Worm (Caenorhabditis elegans): ENCODE measurements around the gene C05C12.6.
"Not testable (repeated sequence)": the region's sequence is repeated elsewhere in the genome, so short reads cannot be mapped to it uniquely, and the experiment has no call there.

The C05C12.6 gene

ce11 chrIV:11211547-11211946, 29.7 kb downstream of the C05C12.6 start:
- no peak for TF ChIP-seq ref-1 (GFP tag; conservative IDR thresholded peaks at IDR 0.05)
- TF ChIP-seq flt-1 (GFP tag; IDR thresholded peaks at IDR 0.05): no peak
- TF ChIP-seq T22C8.4 (GFP tag; IDR thresholded peaks at IDR 0.05): no peak

- TF ChIP-seq cog-1 (tag; optimal IDR thresholded peaks at IDR 0.05) (no peak), klf-2 (GFP tag; conservative IDR thresholded peaks at IDR 0.05) (no peak), tab-1 (GFP tag; IDR thresholded peaks at IDR 0.05) (no peak), ref-1 (GFP tag; conservative IDR thresholded peaks at IDR 0.05) (no peak), flt-1 (GFP tag; IDR thresholded peaks at IDR 0.05) (no peak), T22C8.4 (GFP tag; IDR thresholded peaks at IDR 0.05) (no peak), ztf-29 (GFP tag; IDR thresholded peaks at IDR 0.05) (no peak), med-1 (GFP tag; optimal IDR thresholded peaks at IDR 0.05; ENCODE audit: insufficient read depth) (no peak), ztf-23 (GFP tag; IDR thresholded peaks at IDR 0.05) (no peak)
Measured at ce11 chrIV:11210781-11211256, 30.4 kb downstream of the C05C12.6 start, which contains the start of gene adk-1. Gene adk-1, minus strand, starts transcription at chrIV:11210831.

ce11 chrIV:11207186-11207585, 34.1 kb downstream of the C05C12.6 start, which contains the start of gene R07H5.9:
Gene R07H5.9, plus strand, starts transcription at chrIV:11207486.
- no peak for TF ChIP-seq ztf-29 (GFP tag; IDR thresholded peaks at IDR 0.05)
- no peak for TF ChIP-seq flt-1 (GFP tag; IDR thresholded peaks at IDR 0.05)
- TF ChIP-seq ztf-23 (GFP tag; IDR thresholded peaks at IDR 0.05): no peak
- TF ChIP-seq klf-2 (GFP tag; conservative IDR thresholded peaks at IDR 0.05): no peak
- TF ChIP-seq tab-1 (GFP tag; IDR thresholded peaks at IDR 0.05): no peak
- no peak for TF ChIP-seq ref-1 (GFP tag; conservative IDR thresholded peaks at IDR 0.05)
- no peak for TF ChIP-seq med-1 (GFP tag; optimal IDR thresholded peaks at IDR 0.05; ENCODE audit: insufficient read depth)
- TF ChIP-seq cog-1 (tag; optimal IDR thresholded peaks at IDR 0.05): no peak
- no peak for TF ChIP-seq T22C8.4 (GFP tag; IDR thresholded peaks at IDR 0.05)

- TF ChIP-seq cog-1 (tag; optimal IDR thresholded peaks at IDR 0.05); T22C8.4 (GFP tag; IDR thresholded peaks at IDR 0.05); tab-1 (GFP tag; IDR thresholded peaks at IDR 0.05): not testable (repeated sequence)
Measured at ce11 chrIV:11202389-11202788, 38.9 kb downstream of the C05C12.6 start, which contains the start of gene R07H5.11. Gene R07H5.11, plus strand, starts transcription at chrIV:11202768.

- TF ChIP-seq ztf-23 (GFP tag; IDR thresholded peaks at IDR 0.05) (peak; percentile 70; the same call in 1 of the 2 replicates), klf-2 (GFP tag; conservative IDR thresholded peaks at IDR 0.05) (peak; percentile 72), flt-1 (GFP tag; IDR thresholded peaks at IDR 0.05) (0 out of 2 replicates have a peak, but pooled peaks have one; percentile 58)
Measured at ce11 chrIV:11200682-11201081, 40.6 kb downstream of the C05C12.6 start.

- 0 out of 2 replicates have a peak, but pooled peaks have one; percentile 39 for TF ChIP-seq klf-2 (GFP tag; conservative IDR thresholded peaks at IDR 0.05)
Measured at ce11 chrIV:11198983-11199382, 42.3 kb downstream of the C05C12.6 start, which contains the start of gene R07H5.16. Gene R07H5.16, plus strand, starts transcription at chrIV:11199330.

- peak; percentile 53; the same call in 1 of the 2 replicates for TF ChIP-seq klf-2 (GFP tag; conservative IDR thresholded peaks at IDR 0.05)
- TF ChIP-seq ref-1 (GFP tag; conservative IDR thresholded peaks at IDR 0.05): peak; percentile 59
- peak; percentile 62; the same call in 1 of the 2 replicates for TF ChIP-seq ztf-29 (GFP tag; IDR thresholded peaks at IDR 0.05)
- 0 out of 2 replicates have a peak, but pooled peaks have one; percentile 50 for TF ChIP-seq T22C8.4 (GFP tag; IDR thresholded peaks at IDR 0.05)
- TF ChIP-seq tab-1 (GFP tag; IDR thresholded peaks at IDR 0.05): peak; percentile 84
- peak; percentile 77; the same call in 1 of the 2 replicates for TF ChIP-seq ztf-23 (GFP tag; IDR thresholded peaks at IDR 0.05)
Measured at ce11 chrIV:11196866-11197265, 44.4 kb downstream of the C05C12.6 start.

ce11 chrIV:11189411-11189810, 51.9 kb downstream of the C05C12.6 start, which contains the start of gene fbxb-79:
Gene fbxb-79, minus strand, starts transcription at chrIV:11189511.
- TF ChIP-seq klf-2 (GFP tag; conservative IDR thresholded peaks at IDR 0.05): no peak
- TF ChIP-seq cog-1 (tag; optimal IDR thresholded peaks at IDR 0.05): no peak

ce11 chrIV:11186729-11187128, 54.5 kb downstream of the C05C12.6 start, which contains the start of gene sdz-27:
Gene sdz-27, plus strand, starts transcription at chrIV:11187029.
- TF ChIP-seq flt-1 (GFP tag; IDR thresholded peaks at IDR 0.05) (no peak), ref-1 (GFP tag; conservative IDR thresholded peaks at IDR 0.05) (no peak), cog-1 (tag; optimal IDR thresholded peaks at IDR 0.05) (no peak), T22C8.4 (GFP tag; IDR thresholded peaks at IDR 0.05) (no peak), ztf-29 (GFP tag; IDR thresholded peaks at IDR 0.05) (no peak), ztf-23 (GFP tag; IDR thresholded peaks at IDR 0.05) (no peak), klf-2 (GFP tag; conservative IDR thresholded peaks at IDR 0.05) (no peak), tab-1 (GFP tag; IDR thresholded peaks at IDR 0.05) (no peak), med-1 (GFP tag; optimal IDR thresholded peaks at IDR 0.05; ENCODE audit: insufficient read depth) (no peak)

ce11 chrIV:11183991-11184390, 57.3 kb downstream of the C05C12.6 start, which contains the start of gene nuaf-3:
Gene nuaf-3, plus strand, starts transcription at chrIV:11184291.
- TF ChIP-seq klf-2 (GFP tag; conservative IDR thresholded peaks at IDR 0.05) (no peak), flt-1 (GFP tag; IDR thresholded peaks at IDR 0.05) (no peak), ztf-23 (GFP tag; IDR thresholded peaks at IDR 0.05) (no peak), med-1 (GFP tag; optimal IDR thresholded peaks at IDR 0.05; ENCODE audit: insufficient read depth) (no peak), T22C8.4 (GFP tag; IDR thresholded peaks at IDR 0.05) (no peak), ztf-29 (GFP tag; IDR thresholded peaks at IDR 0.05) (no peak), tab-1 (GFP tag; IDR thresholded peaks at IDR 0.05) (no peak), cog-1 (tag; optimal IDR thresholded peaks at IDR 0.05) (no peak)

- TF ChIP-seq flt-1 (GFP tag; IDR thresholded peaks at IDR 0.05): no peak
- no peak for TF ChIP-seq klf-2 (GFP tag; conservative IDR thresholded peaks at IDR 0.05)
- TF ChIP-seq med-1 (GFP tag; optimal IDR thresholded peaks at IDR 0.05; ENCODE audit: insufficient read depth): no peak
- no peak for TF ChIP-seq tab-1 (GFP tag; IDR thresholded peaks at IDR 0.05)
- TF ChIP-seq cog-1 (tag; optimal IDR thresholded peaks at IDR 0.05): no peak
- no peak for TF ChIP-seq T22C8.4 (GFP tag; IDR thresholded peaks at IDR 0.05)
Measured at ce11 chrIV:11183013-11183412, 58.3 kb downstream of the C05C12.6 start, which contains the start of gene prx-14. Gene prx-14, plus strand, starts transcription at chrIV:11183132.

Data from whole organism, midembryonic.